Worm (Caenorhabditis elegans): Measurements from ENCODE around the gene ptr-20.

ptr-20 gene

DNA sequence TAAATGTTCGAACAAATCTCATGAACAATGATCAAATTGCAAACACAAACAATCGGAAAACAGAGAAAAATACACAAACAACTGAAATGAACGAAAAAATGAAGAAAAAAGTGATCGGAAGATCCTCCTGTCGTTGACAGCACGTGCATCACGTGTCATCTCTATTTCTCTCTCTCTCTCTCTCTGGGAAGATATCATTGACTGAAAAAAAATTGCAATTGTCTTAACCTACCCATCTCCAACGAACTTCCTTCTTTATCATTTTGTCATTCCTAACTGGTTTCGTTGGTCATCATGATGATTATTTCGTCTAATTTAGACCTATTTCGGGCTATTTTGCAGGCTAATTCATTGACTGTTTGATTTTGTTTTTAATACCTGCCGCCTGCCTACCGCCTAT lies 47.4 kb downstream of the ptr-20 start:
- no peak for TF ChIP-seq unc-62 (GFP tag; optimal IDR thresholded peaks at IDR 0.05)

DNA sequence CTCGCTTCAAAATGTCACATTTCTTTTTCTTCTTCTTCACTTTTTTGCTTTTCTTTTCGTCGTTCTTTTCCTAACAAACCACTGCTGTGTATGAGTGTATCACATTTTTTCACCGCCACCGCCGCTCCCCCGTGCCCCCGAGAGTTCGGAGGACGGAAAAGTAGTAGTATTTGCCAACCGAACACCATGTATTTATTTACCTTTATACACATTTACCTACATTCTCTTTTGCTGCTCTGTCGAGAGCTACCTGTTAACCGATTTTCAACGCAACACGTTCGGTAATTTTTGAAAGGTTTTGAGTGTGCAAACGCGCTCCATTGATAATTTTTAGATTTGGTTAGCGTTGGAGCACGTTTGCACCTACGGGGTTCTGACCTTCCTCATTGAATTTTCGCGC lies 48.3 kb downstream of the ptr-20 start:
- no peak for TF ChIP-seq unc-62 (GFP tag; optimal IDR thresholded peaks at IDR 0.05)

DNA sequence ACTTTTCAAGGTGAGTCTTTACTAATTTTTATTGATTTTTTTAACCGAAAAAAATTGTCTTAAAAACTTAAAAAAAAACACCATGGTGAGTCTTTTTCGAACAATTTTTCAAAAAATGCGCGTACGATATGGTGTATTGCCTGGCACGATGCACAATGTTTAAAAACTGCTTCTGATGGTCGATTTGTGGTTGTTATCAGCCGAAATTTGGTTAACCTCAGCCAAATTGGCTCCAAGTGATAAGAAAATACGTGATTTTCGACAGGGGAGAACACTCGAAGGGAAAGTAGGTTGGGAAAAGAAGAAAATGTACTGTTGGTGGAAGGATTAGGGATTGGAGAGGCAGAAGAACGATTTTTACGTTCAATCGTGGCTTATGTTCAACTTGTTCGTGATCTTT lies 49.6 kb downstream of the ptr-20 start:
- no peak for TF ChIP-seq unc-62 (GFP tag; optimal IDR thresholded peaks at IDR 0.05)

- no peak for TF ChIP-seq unc-62 (GFP tag; optimal IDR thresholded peaks at IDR 0.05)
Measured at ce11 chrII:15208151-15208550, 50.2 kb downstream of the ptr-20 start.

DNA sequence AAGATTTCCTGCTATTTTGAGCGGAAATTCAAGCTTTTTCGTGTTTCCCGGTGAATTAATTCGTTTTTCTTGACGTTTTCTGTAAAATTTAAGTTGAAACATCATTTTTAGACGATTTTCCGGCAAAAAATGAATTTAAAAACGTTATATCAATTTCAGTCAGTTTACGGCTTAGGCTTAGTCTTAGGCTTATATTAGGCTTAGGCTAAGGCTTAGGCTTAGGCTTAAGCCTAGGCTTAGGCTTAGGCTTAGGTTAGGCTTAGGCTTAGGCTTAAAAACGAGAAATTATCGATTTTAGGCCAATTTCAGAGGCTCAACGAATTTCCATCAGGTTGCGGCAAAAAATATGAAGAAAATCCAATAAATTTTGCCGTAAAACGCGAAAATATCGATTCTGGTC lies 50.9 kb downstream of the ptr-20 start:
- no peak for TF ChIP-seq unc-62 (GFP tag; optimal IDR thresholded peaks at IDR 0.05)

DNA sequence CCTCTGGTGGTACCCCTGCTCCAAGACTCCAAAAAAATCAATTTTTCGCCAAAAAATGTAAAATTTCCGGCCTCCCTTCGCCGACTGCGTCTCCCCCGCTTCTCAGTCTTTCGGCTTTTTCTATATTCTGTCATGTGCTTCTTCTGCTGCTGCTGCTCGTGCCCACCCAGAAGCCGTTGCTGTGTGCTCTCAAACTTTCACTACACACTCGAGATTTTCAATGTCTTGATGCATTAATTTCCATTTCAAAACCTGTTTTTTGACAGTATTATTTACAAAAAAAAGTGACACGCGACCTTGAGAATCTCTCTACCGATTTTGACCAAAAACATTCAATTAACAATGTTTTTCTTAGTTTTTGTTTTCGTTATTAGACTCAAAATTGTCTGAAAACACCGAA lies 51.3 kb downstream of the ptr-20 start:
- no peak for TF ChIP-seq unc-62 (GFP tag; optimal IDR thresholded peaks at IDR 0.05)

ce11 chrII:15212260-15212914 lies 54.4 kb downstream of the ptr-20 start:
- no peak for TF ChIP-seq unc-62 (GFP tag; optimal IDR thresholded peaks at IDR 0.05)

All from whole organism, dauer.